Worm (Caenorhabditis elegans): ENCODE data around the gene srsx-3.

Gene srsx-3

DNA sequence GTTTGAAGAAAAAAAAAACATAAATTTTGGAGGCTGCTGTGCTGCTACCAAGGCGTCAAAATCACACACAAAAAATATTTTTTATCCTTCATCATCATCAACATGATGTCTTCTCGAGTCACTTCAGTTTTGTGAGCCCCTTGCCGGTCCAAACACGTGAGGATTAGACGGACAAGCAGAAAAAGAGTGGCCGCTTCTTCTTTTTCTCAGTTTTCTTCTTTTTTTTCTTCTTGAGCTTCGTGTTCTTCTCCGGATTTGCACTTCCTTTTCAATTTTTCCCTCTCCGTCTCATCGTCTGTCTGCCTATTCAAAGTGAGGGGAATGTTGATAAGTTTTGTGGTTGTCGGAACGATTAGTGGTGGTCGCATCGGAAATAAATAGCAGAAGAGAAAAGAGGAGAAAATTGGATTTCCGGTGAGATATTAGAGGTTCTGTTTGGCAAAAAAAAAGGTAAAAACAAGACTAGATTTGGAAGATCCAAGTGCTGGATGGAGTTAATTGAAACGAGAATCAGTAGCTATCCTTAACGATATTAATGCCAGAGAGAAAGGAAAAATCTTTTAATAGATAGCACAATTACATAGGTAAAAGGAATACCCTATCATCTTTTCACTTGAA lies 43.4 kb upstream of the srsx-3 start:
- TF ChIP-seq nhr-90 (tag; optimal IDR thresholded peaks at IDR 0.05) (no peak), Y79H2A.3 (GFP tag; conservative IDR thresholded peaks at IDR 0.05) (no peak), attf-6 (GFP tag; IDR thresholded peaks at IDR 0.05) (no peak), ets-4 (GFP tag; optimal IDR thresholded peaks at IDR 0.05) (no peak), ztf-28 (GFP tag; IDR thresholded peaks at IDR 0.05) (no peak), somi-1 (GFP tag; optimal IDR thresholded peaks at IDR 0.05) (peak; percentile 20), lin-40 (tag; optimal IDR thresholded peaks at IDR 0.05) (no peak), Y95B8A.8 (GFP tag; IDR thresholded peaks at IDR 0.05) (no peak), B0261.1 (tag; optimal IDR thresholded peaks at IDR 0.05) (no peak), fkh-3 (tag; optimal IDR thresholded peaks at IDR 0.05) (no peak), ccch-3 (GFP tag; optimal IDR thresholded peaks at IDR 0.05) (no peak), lin-26 (GFP tag; IDR thresholded peaks at IDR 0.05) (no peak), F10E7.11 (tag; optimal IDR thresholded peaks at IDR 0.05) (no peak), Y67H2A.10 (GFP tag; conservative IDR thresholded peaks at IDR 0.05) (no peak), rcor-1 (GFP tag; IDR thresholded peaks at IDR 0.05) (no peak), mxl-1 (tag; optimal IDR thresholded peaks at IDR 0.05) (no peak), die-1 (tag; optimal IDR thresholded peaks at IDR 0.05) (no peak), attf-3 (GFP tag; conservative IDR thresholded peaks at IDR 0.05) (no peak), K12H6.12 (tag; optimal IDR thresholded peaks at IDR 0.05) (peak; percentile 10), madf-10 (tag; optimal IDR thresholded peaks at IDR 0.05) (no peak), ztf-22 (GFP tag; optimal IDR thresholded peaks at IDR 0.05) (no peak), tbx-9 (tag; optimal IDR thresholded peaks at IDR 0.05; ENCODE audit: borderline replicate concordance) (no peak), nfya-1 (tag; optimal IDR thresholded peaks at IDR 0.05; ENCODE audit: borderline replicate concordance, insufficient read depth) (no peak), ZK185.1 (tag; optimal IDR thresholded peaks at IDR 0.05; ENCODE audit: poor library complexity, severe bottlenecking) (no peak), zfh-2 (GFP tag; conservative IDR thresholded peaks at IDR 0.05) (peak; percentile 56), nfyb-1 (GFP tag; IDR thresholded peaks at IDR 0.05) (no peak), T26A5.8 (tag; optimal IDR thresholded peaks at IDR 0.05) (no peak), let-607 (tag; optimal IDR thresholded peaks at IDR 0.05) (no peak), ceh-79 (tag; optimal IDR thresholded peaks at IDR 0.05) (no peak), cebp-1 (GFP tag; IDR thresholded peaks at IDR 0.05) (no peak), cebp-1 (tag; optimal IDR thresholded peaks at IDR 0.05) (peak; percentile 25), F33H1.4 (GFP tag; IDR thresholded peaks at IDR 0.05) (no peak)

DNA sequence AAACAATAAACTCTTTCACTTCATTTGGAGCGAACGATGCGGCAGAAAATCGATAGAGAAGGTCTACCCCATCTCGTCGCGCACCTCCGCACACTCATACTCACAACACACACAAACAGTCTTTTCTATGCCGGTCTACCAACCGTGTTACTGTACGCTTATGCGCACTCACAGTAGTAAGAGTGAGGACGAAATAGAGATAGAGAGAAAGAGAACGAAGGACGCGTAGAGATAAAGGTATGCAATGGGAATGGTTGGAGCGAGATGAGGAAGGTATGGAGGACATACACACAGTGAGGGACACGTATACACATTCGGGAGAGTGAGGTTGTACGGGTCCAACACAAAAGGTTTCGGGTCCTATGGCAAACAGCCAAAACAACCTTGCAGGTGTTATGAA lies 41.7 kb upstream of the srsx-3 start:
- TF ChIP-seq unc-62 (GFP tag; optimal IDR thresholded peaks at IDR 0.05) (no peak), attf-3 (GFP tag; conservative IDR thresholded peaks at IDR 0.05) (no peak), cebp-2 (GFP tag; IDR thresholded peaks at IDR 0.05) (no peak), unc-130 (GFP tag; optimal IDR thresholded peaks at IDR 0.05) (no peak), attf-5 (GFP tag; optimal IDR thresholded peaks at IDR 0.05) (peak; percentile 62), nhr-80 (tag; optimal IDR thresholded peaks at IDR 0.05) (peak; percentile 44), ztf-18 (tag; optimal IDR thresholded peaks at IDR 0.05) (no peak), dox-1 (GFP tag; IDR thresholded peaks at IDR 0.05) (peak; percentile 44; the same call in 1 of the 2 replicates), ceh-27 (GFP tag; optimal IDR thresholded peaks at IDR 0.05) (peak; percentile 49), snpc-4 (GFP tag; optimal IDR thresholded peaks at IDR 0.05) (no peak), snpc-4 (tag; optimal IDR thresholded peaks at IDR 0.05) (peak in 2 of 4 experiments; percentile 14 to 22), efl-1 (GFP tag; optimal IDR thresholded peaks at IDR 0.05) (no peak), hmg-1.2 (GFP tag; IDR thresholded peaks at IDR 0.05) (peak; percentile 44; the same call in 1 of the 2 replicates), mcd-1 (GFP tag; IDR thresholded peaks at IDR 0.05) (0 out of 2 replicates have a peak, but pooled peaks have one; percentile 22), B0019.2 (GFP tag; conservative IDR thresholded peaks at IDR 0.05) (no peak), pha-4 (tag; optimal IDR thresholded peaks at IDR 0.05) (no peak), mel-28 (tag; optimal IDR thresholded peaks at IDR 0.05; ENCODE audit: borderline replicate concordance) (no peak), cebp-1 (GFP tag; IDR thresholded peaks at IDR 0.05) (no peak), cebp-1 (tag; optimal IDR thresholded peaks at IDR 0.05) (peak; percentile 44), ccch-3 (GFP tag; optimal IDR thresholded peaks at IDR 0.05) (no peak), mes-4 (tag; optimal IDR thresholded peaks at IDR 0.05) (no peak)
